Fruit fly (Drosophila melanogaster): ENCODE results near the gene Andorra.

Andorra gene

DNA sequence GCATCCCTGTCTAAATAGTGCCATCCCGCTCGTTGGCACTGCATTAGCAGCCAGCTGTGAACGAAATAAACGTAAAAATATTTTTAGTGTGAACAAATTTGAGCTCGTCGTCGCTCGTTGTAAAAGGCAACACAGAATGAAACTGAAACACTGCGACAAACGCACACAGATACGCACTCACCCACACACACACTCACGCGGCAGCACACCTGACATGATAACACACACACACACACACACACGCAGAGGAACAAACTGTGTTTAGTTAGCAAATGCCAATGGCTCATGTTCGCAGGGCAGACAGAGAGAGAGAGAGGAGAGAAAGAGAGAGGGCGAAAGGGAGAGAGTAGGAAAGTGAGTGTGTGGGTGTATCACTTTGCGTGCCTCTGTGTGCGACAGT, 20.3 kb downstream of the Andorra start:
- TF ChIP-seq Blimp-1 (GFP tag; optimal IDR thresholded peaks at IDR 0.05) (no peak), fkh (GFP tag; optimal IDR thresholded peaks at IDR 0.05) (peak; percentile 18)

DNA sequence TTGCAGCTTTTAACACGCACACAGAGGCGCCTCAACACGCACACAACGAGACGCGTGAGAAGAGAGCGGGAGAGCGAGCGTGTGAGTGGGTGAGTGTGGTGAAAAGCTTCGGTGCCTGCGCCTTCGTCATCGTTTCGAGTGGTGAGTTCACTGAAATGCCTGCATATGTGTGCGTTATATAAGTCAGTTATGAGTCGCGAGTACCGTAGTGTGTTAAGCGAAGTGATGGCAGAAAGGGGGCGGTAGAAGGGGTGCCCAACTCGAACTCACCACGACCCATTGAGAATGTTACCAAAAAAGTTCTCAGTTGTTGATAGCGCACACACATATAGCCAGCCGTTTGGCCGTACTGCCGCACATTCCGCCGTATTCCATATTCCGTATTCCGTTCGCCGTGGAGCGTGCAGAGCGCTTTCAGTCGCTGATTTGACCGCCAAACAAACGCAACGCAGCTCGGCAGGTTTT, 24.3 kb downstream of the Andorra start, which contains the start of gene Frq1:
TSS of gene Frq1 (plus strand) at position 415 of the 465 bp plus-strand sequence.
- TF ChIP-seq svp (GFP tag) (no peak), net (GFP tag; optimal IDR thresholded peaks at IDR 0.05) (no peak), CG11762 (GFP tag; optimal IDR thresholded peaks at IDR 0.05; ENCODE audit: insufficient read depth) (no peak), dsx (GFP tag; optimal IDR thresholded peaks at IDR 0.05; ENCODE audit: poor library complexity, severe bottlenecking) (no peak), CG10669 (GFP tag; optimal IDR thresholded peaks at IDR 0.05) (no peak), fkh (GFP tag; optimal IDR thresholded peaks at IDR 0.05) (no peak), CG34406 (GFP tag; optimal IDR thresholded peaks at IDR 0.05) (no peak), CG7368 (GFP tag; optimal IDR thresholded peaks at IDR 0.05) (no peak), Met (GFP tag; optimal IDR thresholded peaks at IDR 0.05) (no peak), cyc (GFP tag; optimal IDR thresholded peaks at IDR 0.05) (no peak), CG6808 (GFP tag; optimal IDR thresholded peaks at IDR 0.05) (no peak), Hr4 (GFP tag; optimal IDR thresholded peaks at IDR 0.05) (no peak), fd59A (GFP tag; optimal IDR thresholded peaks at IDR 0.05) (no peak), CG3919 (GFP tag; optimal IDR thresholded peaks at IDR 0.05) (no peak), Gug (GFP tag; IDR thresholded peaks at IDR 0.05) (no peak), CG1621 (tag; optimal IDR thresholded peaks at IDR 0.05) (no peak)

DNA sequence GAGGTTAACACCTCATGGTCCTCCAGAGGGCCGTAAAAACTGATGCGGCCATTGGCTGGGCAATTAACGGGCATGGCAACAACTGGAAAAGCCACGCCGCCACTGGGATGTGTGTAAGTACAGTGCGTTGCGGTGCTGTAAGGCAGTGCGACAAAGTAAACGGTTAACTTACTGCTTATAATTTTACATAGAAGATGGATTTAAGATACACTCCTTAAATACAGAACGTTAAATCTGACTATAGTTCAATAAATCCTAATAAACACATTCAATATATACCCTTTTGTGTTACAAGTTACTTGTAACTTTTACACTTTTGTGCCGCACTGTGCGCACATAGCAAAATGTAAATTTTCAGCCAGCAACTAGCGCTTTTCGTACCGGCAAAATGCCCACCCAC, 26.3 kb downstream of the Andorra start:
- TF ChIP-seq Smox (GFP tag; optimal IDR thresholded peaks at IDR 0.05) (no peak), Hr39 (GFP tag; optimal IDR thresholded peaks at IDR 0.05) (no peak), CG4318 (GFP tag; optimal IDR thresholded peaks at IDR 0.05) (no peak), CG8119 (GFP tag; IDR thresholded peaks at IDR 0.05) (no peak)

dm6 chrX:18151323-18151722, 27.9 kb downstream of the Andorra start:
- TF ChIP-seq Smox (GFP tag; optimal IDR thresholded peaks at IDR 0.05) (no peak), CG15336 (GFP tag; IDR thresholded peaks at IDR 0.05) (no peak), CG3919 (GFP tag; optimal IDR thresholded peaks at IDR 0.05) (no peak), CG8119 (GFP tag; IDR thresholded peaks at IDR 0.05) (no peak), net (GFP tag; optimal IDR thresholded peaks at IDR 0.05) (no peak), CG7368 (GFP tag; optimal IDR thresholded peaks at IDR 0.05) (no peak), CG10669 (GFP tag; optimal IDR thresholded peaks at IDR 0.05) (no peak), topi (GFP tag; optimal IDR thresholded peaks at IDR 0.05) (no peak), CG8632 (GFP tag; optimal IDR thresholded peaks at IDR 0.05) (no peak), Met (GFP tag; optimal IDR thresholded peaks at IDR 0.05) (no peak), OdsH (GFP tag; optimal IDR thresholded peaks at IDR 0.05) (no peak), CG1621 (tag; optimal IDR thresholded peaks at IDR 0.05) (no peak), pdm3 (GFP tag; optimal IDR thresholded peaks at IDR 0.05) (no peak), Hr38 (GFP tag; optimal IDR thresholded peaks at IDR 0.05) (no peak), Eip78C (GFP tag) (no peak)

DNA sequence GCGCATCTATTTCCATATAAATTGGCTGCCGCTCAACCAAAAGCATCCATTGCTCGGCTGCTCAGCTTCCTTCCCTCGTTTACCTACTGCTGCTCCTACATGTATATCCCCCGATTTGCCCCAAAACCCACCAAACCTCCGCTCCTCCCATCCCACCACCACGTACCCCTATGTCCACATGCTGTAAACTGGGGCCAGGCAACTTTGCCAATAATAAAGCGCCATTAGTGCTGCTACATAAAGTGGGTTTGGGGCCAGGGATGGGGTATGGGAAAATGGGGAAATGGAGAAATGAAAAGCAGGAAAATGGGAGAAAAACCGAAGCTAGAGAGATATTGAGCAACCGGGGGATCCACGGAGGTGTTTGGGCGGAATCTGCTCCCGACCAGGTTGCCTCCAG, 30.0 kb downstream of the Andorra start:
- TF ChIP-seq vri (GFP tag; optimal IDR thresholded peaks at IDR 0.05): no peak
- no peak for TF ChIP-seq CG34406 (GFP tag; optimal IDR thresholded peaks at IDR 0.05)
- no peak for TF ChIP-seq CG11294 (GFP tag; IDR thresholded peaks at IDR 0.05)
- TF ChIP-seq salr (GFP tag; optimal IDR thresholded peaks at IDR 0.05): no peak
- TF ChIP-seq Sox15 (GFP tag; optimal IDR thresholded peaks at IDR 0.05): no peak
- no peak for TF ChIP-seq CG3032 (tag; optimal IDR thresholded peaks at IDR 0.05)
